Fruit fly (Drosophila melanogaster) whole organism: ENCODE measurements around the gene Cpr67B.
A peak's percentile ranks its signal among the peaks of the same experiment; 100 is the strongest.

ENCODE experiments used
- CG8478 ChIP-seq: fragments of >200 bp; optimal IDR thresholded peaks from 2 replicates; lab custom pipeline; 2018; ENCODE audit warnings: inconsistent platforms
- Dll ChIP-seq: fragments of >200 bp; optimal IDR thresholded peaks from 2 replicates; lab custom pipeline; 2017
- EcR ChIP-seq, 2 experiments: fragments of >200 bp; optimal IDR thresholded peaks; 2 replicates each; lab custom pipeline; 2017; ENCODE audit warnings: missing biosample characterization in 2 of 2, missing genetic modification characterization in 2 of 2, missing genetic modification reagents in 2 of 2
- pan ChIP-seq: fragments of >200 bp; optimal IDR thresholded peaks from 2 replicates; lab custom pipeline; 2017
- psq ChIP-seq: fragments of >200 bp; optimal IDR thresholded peaks from 2 replicates; lab custom pipeline; 2017
- usp ChIP-seq: fragments of >200 bp; optimal IDR thresholded peaks from 2 replicates; lab custom pipeline; 2017; ENCODE audit warnings: missing biosample characterization, missing genetic modification characterization, mixed read lengths

The Cpr67B gene

dm6 chr3L:9422636-9423419 is 18.2 kb downstream of the Cpr67B start, which contains the start of gene aay:
TSS of gene aay (plus strand) at chr3L:9423253.
- no peak for TF ChIP-seq psq (lab: Kevin White, UChicago)
- no peak for TF ChIP-seq EcR (GFP tag; optimal IDR thresholded peaks at IDR 0.05; lab: Kevin White, UChicago)
- no peak for TF ChIP-seq usp (GFP tag; lab: Kevin White, UChicago)
- no peak for TF ChIP-seq CG8478 (lab: Kevin White, UChicago)
- no peak for TF ChIP-seq Dll (lab: Kevin White, UChicago)
- no peak for TF ChIP-seq pan (lab: Kevin White, UChicago)

- no peak for TF ChIP-seq CG8478 (lab: Kevin White, UChicago)
- no peak for TF ChIP-seq psq (lab: Kevin White, UChicago)
Observed at dm6 chr3L:9423757-9424527, 19.3 kb downstream of the Cpr67B start.

- TF ChIP-seq CG8478 (lab: Kevin White, UChicago) = no peak
- no peak for TF ChIP-seq usp (GFP tag; lab: Kevin White, UChicago)
- no peak for TF ChIP-seq EcR (GFP tag; optimal IDR thresholded peaks at IDR 0.05; lab: Kevin White, UChicago)
- TF ChIP-seq psq (lab: Kevin White, UChicago) = no peak
- no peak for TF ChIP-seq pan (lab: Kevin White, UChicago)
- TF ChIP-seq Dll (lab: Kevin White, UChicago) = no peak
Observed at dm6 chr3L:9424528-9424911, 19.9 kb downstream of the Cpr67B start.

dm6 chr3L:9425838-9426237 is 21.2 kb downstream of the Cpr67B start:
- no peak for TF ChIP-seq pan (lab: Kevin White, UChicago)
- TF ChIP-seq CG8478 (lab: Kevin White, UChicago) = no peak
- no peak for TF ChIP-seq psq (lab: Kevin White, UChicago)
- no peak for TF ChIP-seq Dll (lab: Kevin White, UChicago)
- no peak for TF ChIP-seq EcR (GFP tag; optimal IDR thresholded peaks at IDR 0.05; lab: Kevin White, UChicago)
- TF ChIP-seq usp (GFP tag; lab: Kevin White, UChicago) = no peak

dm6 chr3L:9426656-9427294 is 22.2 kb downstream of the Cpr67B start, which contains the start of the genes Atat and Shc:
TSS of gene Atat (minus strand) at chr3L:9426758.
TSS of gene Shc (plus strand) at chr3L:9427010.
- TF ChIP-seq EcR (GFP tag; optimal IDR thresholded peaks at IDR 0.05; lab: Kevin White, UChicago) (no peak), psq (lab: Kevin White, UChicago) (no peak), Dll (lab: Kevin White, UChicago) (no peak), CG8478 (lab: Kevin White, UChicago) (no peak), usp (GFP tag; lab: Kevin White, UChicago) (no peak), pan (lab: Kevin White, UChicago) (no peak)

- no peak for TF ChIP-seq psq (lab: Kevin White, UChicago)
- TF ChIP-seq EcR (GFP tag; optimal IDR thresholded peaks at IDR 0.05; lab: Kevin White, UChicago) = no peak
- no peak for TF ChIP-seq pan (lab: Kevin White, UChicago)
- no peak for TF ChIP-seq CG8478 (lab: Kevin White, UChicago)
- no peak for TF ChIP-seq Dll (lab: Kevin White, UChicago)
- no peak for TF ChIP-seq usp (GFP tag; lab: Kevin White, UChicago)
Observed at dm6 chr3L:9429665-9430607, 25.3 kb downstream of the Cpr67B start, which contains the start of the genes RpS17 and MTF-1. TSS of gene RpS17 (minus strand) at chr3L:9429821. TSS of gene MTF-1 (plus strand) at chr3L:9430312.

dm6 chr3L:9430608-9430952 is 26.0 kb downstream of the Cpr67B start:
- no peak for TF ChIP-seq pan (lab: Kevin White, UChicago)
- no peak for TF ChIP-seq Dll (lab: Kevin White, UChicago)
- TF ChIP-seq psq (lab: Kevin White, UChicago) = no peak
- TF ChIP-seq CG8478 (lab: Kevin White, UChicago) = no peak

dm6 chr3L:9431848-9432623 is 27.4 kb downstream of the Cpr67B start:
- no peak for TF ChIP-seq CG8478 (lab: Kevin White, UChicago)
- TF ChIP-seq pan (lab: Kevin White, UChicago) = peak; percentile 4

- TF ChIP-seq pan (lab: Kevin White, UChicago) = no peak
- no peak for TF ChIP-seq psq (lab: Kevin White, UChicago)
- TF ChIP-seq CG8478 (lab: Kevin White, UChicago) = no peak
- no peak for TF ChIP-seq Dll (lab: Kevin White, UChicago)
- no peak for TF ChIP-seq usp (GFP tag; lab: Kevin White, UChicago)
- TF ChIP-seq EcR (GFP tag; optimal IDR thresholded peaks at IDR 0.05; lab: Kevin White, UChicago) = no peak
Observed at dm6 chr3L:9432810-9433587, 28.4 kb downstream of the Cpr67B start.
